Fruit fly (Drosophila melanogaster): ENCODE data around the gene Mhcl.
A peak's percentile ranks its signal among the peaks of the same experiment; 100 is the strongest.

Mhcl gene

DNA sequence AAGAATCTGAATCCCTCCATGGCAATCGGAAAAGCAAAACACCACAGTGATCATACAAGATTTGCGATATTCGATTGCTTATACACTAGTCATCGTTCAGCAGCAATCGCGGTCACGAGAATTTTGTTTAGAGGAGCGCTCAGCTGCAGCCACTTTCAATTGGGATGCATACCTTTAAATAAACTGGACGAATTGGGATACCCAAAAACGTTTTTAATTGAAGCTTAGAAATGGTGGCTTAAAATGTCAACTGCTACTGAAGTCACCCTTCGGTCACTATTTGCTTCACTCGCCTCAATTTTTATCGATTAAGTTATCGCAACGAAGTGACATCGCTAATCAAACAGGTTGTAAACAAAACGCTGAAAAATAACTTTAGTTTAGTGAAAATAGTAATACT, 49.2 kb downstream of the Mhcl start, which contains the start of the genes IKKbeta and CG5013 (continued):
- TF ChIP-seq CG17568 (GFP tag; optimal IDR thresholded peaks at IDR 0.05) (no peak), ap (GFP tag; IDR thresholded peaks at IDR 0.05) (no peak), org-1 (GFP tag; optimal IDR thresholded peaks at IDR 0.05) (no peak), lilli (GFP tag; optimal IDR thresholded peaks at IDR 0.05) (peak; percentile 68), Oaz (GFP tag; IDR thresholded peaks at IDR 0.05) (no peak), CG3995 (GFP tag; optimal IDR thresholded peaks at IDR 0.05) (peak; percentile 100), crp (GFP tag; optimal IDR thresholded peaks at IDR 0.05) (no peak), Hr51 (GFP tag; optimal IDR thresholded peaks at IDR 0.05) (peak in 1 of 2 experiments; percentile 44), Dref (GFP tag; IDR thresholded peaks at IDR 0.05) (peak; percentile 75), trem (tag; optimal IDR thresholded peaks at IDR 0.05) (peak; percentile 74), twi (tag; optimal IDR thresholded peaks at IDR 0.05) (peak; percentile 26), CG11093 (GFP tag; IDR thresholded peaks at IDR 0.05) (no peak), Six4 (GFP tag; optimal IDR thresholded peaks at IDR 0.05) (no peak), CG12071 (GFP tag; optimal IDR thresholded peaks at IDR 0.05) (no peak), pum (GFP tag; optimal IDR thresholded peaks at IDR 0.05) (peak; percentile 29), hth (optimal IDR thresholded peaks at IDR 0.05) (no peak), sens-2 (GFP tag; IDR thresholded peaks at IDR 0.05) (no peak), dmrt11E (tag; optimal IDR thresholded peaks at IDR 0.05) (peak; percentile 41), pita (GFP tag; optimal IDR thresholded peaks at IDR 0.05) (no peak), Rfx (GFP tag; IDR thresholded peaks at IDR 0.05) (peak; percentile 63; the same call in 1 of the 2 replicates), Camta (GFP tag; optimal IDR thresholded peaks at IDR 0.05) (peak; percentile 67), Dfd (GFP tag; optimal IDR thresholded peaks at IDR 0.05) (no peak), CG34224 (GFP tag; IDR thresholded peaks at IDR 0.05; ENCODE audit: partially characterized antibody) (peak; percentile 80), hkb (optimal IDR thresholded peaks at IDR 0.05) (no peak), hkb (GFP tag; IDR thresholded peaks at IDR 0.05) (no peak), CG10209 (GFP tag; optimal IDR thresholded peaks at IDR 0.05) (no peak), CG12942 (GFP tag; optimal IDR thresholded peaks at IDR 0.05) (peak; percentile 53)

DNA sequence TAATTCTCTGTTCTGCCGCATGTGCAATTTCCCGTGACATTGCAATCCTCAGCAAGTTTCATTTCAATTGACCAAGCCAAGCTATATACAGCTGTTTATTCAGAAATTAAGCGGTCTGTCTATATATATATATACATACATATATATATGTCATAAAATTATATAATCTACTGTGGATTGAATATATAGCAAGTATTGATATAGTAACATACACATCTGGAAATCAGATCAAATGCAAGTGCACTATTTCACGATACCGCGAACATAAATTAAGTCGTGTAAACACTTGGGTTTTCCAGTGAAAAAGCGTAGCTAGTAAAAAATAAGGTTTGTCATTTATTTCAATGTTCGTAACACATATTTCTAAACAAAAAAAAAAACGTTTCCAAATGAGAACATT, 52.5 kb downstream of the Mhcl start, which contains the start of gene Jhbp5:
TSS of gene Jhbp5 (minus strand) at position 101 of the 400 bp plus-strand sequence.
- TF ChIP-seq CG14667 (GFP tag; IDR thresholded peaks at IDR 0.05) (no peak), Gsc (GFP tag; IDR thresholded peaks at IDR 0.05) (no peak), CG12942 (GFP tag; optimal IDR thresholded peaks at IDR 0.05) (no peak), Dek (tag; optimal IDR thresholded peaks at IDR 0.05) (no peak), E2f2 (GFP tag; IDR thresholded peaks at IDR 0.05) (no peak), p53 (GFP tag; optimal IDR thresholded peaks at IDR 0.05) (no peak), CG14050 (GFP tag; IDR thresholded peaks at IDR 0.05) (no peak), ab (GFP tag; optimal IDR thresholded peaks at IDR 0.05) (no peak), MBD-R2 (GFP tag; IDR thresholded peaks at IDR 0.05) (no peak)

dm6 chr3R:16042900-16043548, 55.5 kb downstream of the Mhcl start, which contains the start of gene Jhbp4:
Jhbp4 (plus strand) TSS chr3R:16043498.
- peak; percentile 22 for TF ChIP-seq Blimp-1 (GFP tag; optimal IDR thresholded peaks at IDR 0.05)
- no peak for TF ChIP-seq fd102C (GFP tag; optimal IDR thresholded peaks at IDR 0.05)
- no peak for TF ChIP-seq Bteb2 (GFP tag; optimal IDR thresholded peaks at IDR 0.05)
- TF ChIP-seq CG2199 (GFP tag; IDR thresholded peaks at IDR 0.05), result peak; percentile 88; the same call in 2 of the 3 replicates
- peak; percentile 71 for TF ChIP-seq CG3995 (GFP tag; optimal IDR thresholded peaks at IDR 0.05)
- TF ChIP-seq CTCF (GFP tag; optimal IDR thresholded peaks at IDR 0.05), result peak; percentile 76
- TF ChIP-seq Dp (GFP tag; optimal IDR thresholded peaks at IDR 0.05), result no peak
- no peak for TF ChIP-seq Hand (GFP tag; optimal IDR thresholded peaks at IDR 0.05)
- no peak for TF ChIP-seq HmgD (GFP tag; optimal IDR thresholded peaks at IDR 0.05)
- peak; percentile 78 for TF ChIP-seq CG18011 (GFP tag; optimal IDR thresholded peaks at IDR 0.05)
- no peak for TF ChIP-seq lov (optimal IDR thresholded peaks at IDR 0.05)
- no peak for TF ChIP-seq lov (GFP tag; IDR thresholded peaks at IDR 0.05)
- TF ChIP-seq CG11504 (tag; optimal IDR thresholded peaks at IDR 0.05), result peak; percentile 7
- TF ChIP-seq stwl (tag; optimal IDR thresholded peaks at IDR 0.05), result peak; percentile 11
- no peak for TF ChIP-seq CG15479 (GFP tag; optimal IDR thresholded peaks at IDR 0.05)
- TF ChIP-seq sens (GFP tag), result peak; percentile 73
- no peak for TF ChIP-seq CG9215 (GFP tag; IDR thresholded peaks at IDR 0.05)
